Fruit fly (Drosophila melanogaster) whole organism: ENCODE data around the gene stx.
A peak's percentile ranks its signal among the peaks of the same experiment; 100 is the strongest.

Experiments
- CG8478 ChIP-seq: fragments of >200 bp; optimal IDR thresholded peaks from 2 replicates; lab custom pipeline; 2018; ENCODE audit warnings: inconsistent platforms
- Dll ChIP-seq: fragments of >200 bp; optimal IDR thresholded peaks from 2 replicates; lab custom pipeline; 2017
- EcR ChIP-seq, 2 experiments: fragments of >200 bp; optimal IDR thresholded peaks; 2 replicates each; lab custom pipeline; 2017; ENCODE audit warnings: missing biosample characterization in 2 of 2, missing genetic modification characterization in 2 of 2, missing genetic modification reagents in 2 of 2
- pan ChIP-seq: fragments of >200 bp; optimal IDR thresholded peaks from 2 replicates; lab custom pipeline; 2017
- psq ChIP-seq: fragments of >200 bp; optimal IDR thresholded peaks from 2 replicates; lab custom pipeline; 2017
- usp ChIP-seq: fragments of >200 bp; optimal IDR thresholded peaks from 2 replicates; lab custom pipeline; 2017; ENCODE audit warnings: missing biosample characterization, missing genetic modification characterization, mixed read lengths

stx gene

dm6 chrX:10772634-10773033 is 27.9 kb upstream of the stx start:
- TF ChIP-seq Dll, result no peak
- TF ChIP-seq usp (GFP tag; lab: Kevin White, UChicago), result no peak
- no peak for TF ChIP-seq EcR (GFP tag; optimal IDR thresholded peaks at IDR 0.05; lab: Kevin White, UChicago)
- TF ChIP-seq CG8478 (lab: Kevin White, UChicago), result no peak
- TF ChIP-seq psq (lab: Kevin White, UChicago), result no peak
- TF ChIP-seq pan (lab: Kevin White, UChicago), result no peak

dm6 chrX:10771856-10772592 is 27.3 kb upstream of the stx start, which contains the start of gene CG15211:
TSS of gene CG15211 (plus strand) at chrX:10772541.
- TF ChIP-seq pan (lab: Kevin White, UChicago) (no peak), psq (lab: Kevin White, UChicago) (no peak), usp (GFP tag; lab: Kevin White, UChicago) (no peak), CG8478 (lab: Kevin White, UChicago) (no peak), Dll (no peak), EcR (GFP tag; optimal IDR thresholded peaks at IDR 0.05; lab: Kevin White, UChicago) (no peak)

dm6 chrX:10768043-10768674 is 23.4 kb upstream of the stx start, which contains the start of the genes Atg8a and BTBD9:
TSS of gene Atg8a (minus strand) at chrX:10768338.
TSS of gene BTBD9 (plus strand) at chrX:10768537.
- TF ChIP-seq CG8478 (lab: Kevin White, UChicago), result no peak
- TF ChIP-seq usp (GFP tag; lab: Kevin White, UChicago), result no peak
- TF ChIP-seq pan (lab: Kevin White, UChicago), result no peak
- no peak for TF ChIP-seq Dll
- no peak for TF ChIP-seq EcR (GFP tag; optimal IDR thresholded peaks at IDR 0.05; lab: Kevin White, UChicago)
- no peak for TF ChIP-seq psq (lab: Kevin White, UChicago)

- TF ChIP-seq Dll, result no peak
- peak; percentile 61 for TF ChIP-seq CG8478 (lab: Kevin White, UChicago)
- no peak for TF ChIP-seq EcR (GFP tag; optimal IDR thresholded peaks at IDR 0.05; lab: Kevin White, UChicago)
- no peak for TF ChIP-seq pan (lab: Kevin White, UChicago)
- TF ChIP-seq usp (GFP tag; lab: Kevin White, UChicago), result no peak
Observed at dm6 chrX:10767350-10768005, 22.7 kb upstream of the stx start.

- TF ChIP-seq Dll, result no peak
- TF ChIP-seq CG8478 (lab: Kevin White, UChicago), result no peak
- TF ChIP-seq psq (lab: Kevin White, UChicago), result no peak
- TF ChIP-seq usp (GFP tag; lab: Kevin White, UChicago), result no peak
- no peak for TF ChIP-seq pan (lab: Kevin White, UChicago)
- TF ChIP-seq EcR (GFP tag; optimal IDR thresholded peaks at IDR 0.05; lab: Kevin White, UChicago), result no peak
Observed at dm6 chrX:10766976-10767349, 22.2 kb upstream of the stx start.

- no peak for TF ChIP-seq psq (lab: Kevin White, UChicago)
- TF ChIP-seq usp (GFP tag; lab: Kevin White, UChicago), result no peak
- no peak for TF ChIP-seq Dll
- TF ChIP-seq pan (lab: Kevin White, UChicago), result no peak
- no peak for TF ChIP-seq EcR (GFP tag; optimal IDR thresholded peaks at IDR 0.05; lab: Kevin White, UChicago)
- TF ChIP-seq CG8478 (lab: Kevin White, UChicago), result no peak
Observed at dm6 chrX:10764206-10764605, 19.5 kb upstream of the stx start, which contains the start of gene Tango5. TSS of gene Tango5 (minus strand) at chrX:10764413.

dm6 chrX:10762959-10763883 is 18.5 kb upstream of the stx start:
- TF ChIP-seq pan (lab: Kevin White, UChicago), result no peak
- no peak for TF ChIP-seq Dll
- TF ChIP-seq usp (GFP tag; lab: Kevin White, UChicago), result no peak
- no peak for TF ChIP-seq psq (lab: Kevin White, UChicago)
- no peak for TF ChIP-seq CG8478 (lab: Kevin White, UChicago)
- no peak for TF ChIP-seq EcR (GFP tag; optimal IDR thresholded peaks at IDR 0.05; lab: Kevin White, UChicago)

dm6 chrX:10762569-10762958 is 17.8 kb upstream of the stx start:
- TF ChIP-seq pan (lab: Kevin White, UChicago) (no peak), psq (lab: Kevin White, UChicago) (no peak), EcR (GFP tag; optimal IDR thresholded peaks at IDR 0.05; lab: Kevin White, UChicago) (no peak), usp (GFP tag; lab: Kevin White, UChicago) (no peak), CG8478 (lab: Kevin White, UChicago) (no peak), Dll (no peak)

- TF ChIP-seq pan (lab: Kevin White, UChicago) (no peak), usp (GFP tag; lab: Kevin White, UChicago) (no peak), EcR (GFP tag; optimal IDR thresholded peaks at IDR 0.05; lab: Kevin White, UChicago) (no peak), Dll (no peak), CG8478 (lab: Kevin White, UChicago) (no peak), psq (lab: Kevin White, UChicago) (no peak)
Observed at dm6 chrX:10757616-10758078, 12.9 kb upstream of the stx start, which contains the start of gene Rph. TSS of gene Rph (minus strand) at chrX:10757666.

dm6 chrX:10756026-10756561 is 11.4 kb upstream of the stx start:
- TF ChIP-seq CG8478 (lab: Kevin White, UChicago), result no peak
- TF ChIP-seq Dll, result no peak
